Fruit fly (Drosophila melanogaster): ENCODE data around the gene Gnpnat.
A peak's percentile ranks its signal among the peaks of the same experiment; 100 is the strongest.

Gnpnat gene

dm6 chr3R:29772090-29772794, 34.2 kb downstream of the Gnpnat start (continued):
- TF ChIP-seq lmd (GFP tag; IDR thresholded peaks at IDR 0.05) (peak; percentile 56; the same call in 1 of the 2 replicates), Opbp (GFP tag; IDR thresholded peaks at IDR 0.05; ENCODE audit: partially characterized antibody) (no peak), CG9876 (GFP tag; optimal IDR thresholded peaks at IDR 0.05) (no peak), GATAe (GFP tag; conservative IDR thresholded peaks at IDR 0.05) (no peak), CG14860 (GFP tag; IDR thresholded peaks at IDR 0.05; ENCODE audit: partially characterized antibody) (0 out of 3 replicates have a peak, but pooled peaks have one; percentile 15), Kr (GFP tag; optimal IDR thresholded peaks at IDR 0.05) (no peak), CG1602 (GFP tag; optimal IDR thresholded peaks at IDR 0.05) (peak; percentile 21), MTF-1 (GFP tag; optimal IDR thresholded peaks at IDR 0.05; ENCODE audit: borderline replicate concordance) (no peak), Dip3 (GFP tag; optimal IDR thresholded peaks at IDR 0.05) (no peak), CG6689 (GFP tag; IDR thresholded peaks at IDR 0.05) (peak; percentile 43; the same call in 1 of the 2 replicates), CG18764 (GFP tag; optimal IDR thresholded peaks at IDR 0.05) (no peak), Spps (tag; optimal IDR thresholded peaks at IDR 0.05) (no peak), chn (GFP tag; optimal IDR thresholded peaks at IDR 0.05) (no peak), stc (GFP tag; IDR thresholded peaks at IDR 0.05) (no peak), CG10431 (GFP tag; optimal IDR thresholded peaks at IDR 0.05) (no peak), BEAF-32 (GFP tag; optimal IDR thresholded peaks at IDR 0.05) (peak; percentile 64), ttk (GFP tag; IDR thresholded peaks at IDR 0.05) (no peak), CG17359 (tag; optimal IDR thresholded peaks at IDR 0.05) (peak; percentile 8), hth (optimal IDR thresholded peaks at IDR 0.05) (no peak), CG7786 (GFP tag; optimal IDR thresholded peaks at IDR 0.05) (no peak), ash1 (GFP tag; optimal IDR thresholded peaks at IDR 0.05) (no peak), CG14014 (GFP tag; IDR thresholded peaks at IDR 0.05) (peak; percentile 8; the same call in 1 of the 2 replicates), CG31441 (GFP tag; IDR thresholded peaks at IDR 0.05) (peak; percentile 32; the same call in 1 of the 2 replicates), tgo (GFP tag; IDR thresholded peaks at IDR 0.05) (no peak), Doc3 (GFP tag; IDR thresholded peaks at IDR 0.05; ENCODE audit: partially characterized antibody) (peak; percentile 28; the same call in 1 of the 3 replicates), CG7372 (GFP tag; IDR thresholded peaks at IDR 0.05) (no peak), tio (GFP tag; optimal IDR thresholded peaks at IDR 0.05) (peak; percentile 62), CG5953 (GFP tag; IDR thresholded peaks at IDR 0.05) (no peak), CG33557 (GFP tag; optimal IDR thresholded peaks at IDR 0.05) (no peak), Dek (tag; optimal IDR thresholded peaks at IDR 0.05) (no peak), HLH3B (GFP tag; IDR thresholded peaks at IDR 0.05) (no peak), CG11695 (GFP tag; IDR thresholded peaks at IDR 0.05) (no peak), abd-A (tag; optimal IDR thresholded peaks at IDR 0.05) (no peak), Nf-YA (GFP tag; IDR thresholded peaks at IDR 0.05) (no peak), CG12236 (GFP tag; optimal IDR thresholded peaks at IDR 0.05) (no peak), cwo (GFP tag; optimal IDR thresholded peaks at IDR 0.05) (no peak), CG18476 (GFP tag; optimal IDR thresholded peaks at IDR 0.05) (no peak), sens-2 (GFP tag; IDR thresholded peaks at IDR 0.05) (no peak), CG7928 (GFP tag; optimal IDR thresholded peaks at IDR 0.05) (peak; percentile 89), CG34376 (GFP tag; optimal IDR thresholded peaks at IDR 0.05) (no peak), CG9437 (GFP tag; optimal IDR thresholded peaks at IDR 0.05) (peak; percentile 93), CG13894 (tag; optimal IDR thresholded peaks at IDR 0.05) (no peak), YL-1 (GFP tag; optimal IDR thresholded peaks at IDR 0.05) (no peak), HmgD (GFP tag; optimal IDR thresholded peaks at IDR 0.05) (no peak), Gug (GFP tag; IDR thresholded peaks at IDR 0.05) (peak; percentile 42; the same call in 3 of the 4 replicates), Ada2b (GFP tag; IDR thresholded peaks at IDR 0.05) (no peak)
